Worm (Caenorhabditis elegans): Measurements from ENCODE around the gene col-120.

DNA sequence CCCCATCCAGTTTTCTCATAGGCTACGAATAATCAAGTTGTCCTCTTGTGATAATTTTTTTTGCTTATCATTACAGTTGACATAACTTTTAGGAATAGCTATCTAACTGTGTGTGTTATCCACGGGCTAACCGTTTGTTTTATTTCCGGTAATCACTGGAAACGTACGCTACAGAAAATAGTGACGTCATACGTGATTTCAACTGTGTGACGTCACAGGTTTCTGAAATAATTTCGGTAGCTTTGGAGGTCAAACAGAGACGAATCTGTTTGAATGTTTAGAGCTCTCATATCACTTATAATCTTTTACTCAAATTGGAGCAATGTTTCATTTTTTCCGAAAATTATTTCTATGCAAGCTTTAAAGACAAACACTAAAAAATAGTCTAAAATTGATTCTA lies 4.7 kb downstream of the col-120 start:
- TF ChIP-seq F10B5.3 (tag; optimal IDR thresholded peaks at IDR 0.05) = no peak
- no peak for TF ChIP-seq mdl-1 (tag; optimal IDR thresholded peaks at IDR 0.05)
- no peak for TF ChIP-seq nhr-77 (tag; optimal IDR thresholded peaks at IDR 0.05)
